Fruit fly (Drosophila melanogaster) whole organism, embryonic: ENCODE measurements around the gene CG43062.
A peak's percentile ranks its signal among the peaks of the same experiment; 100 is the strongest.

Experiments
- Bteb2 ChIP-seq: fragments of 200-800 bp; sonication (Bioruptor generic); optimal IDR thresholded peaks from 2 replicates; lab custom pipeline; 2016; ENCODE audit warnings: missing biosample characterization, missing genetic modification characterization
- CG11085 ChIP-seq: fragments of 200-800 bp; sonication (Bioruptor generic); IDR thresholded peaks from 2 replicates; pipeline ENCODE4 v1.3.6; 2022; ENCODE audit warnings: missing biosample characterization, missing genetic modification characterization
- CG11398 ChIP-seq: fragments of 200-800 bp; sonication (Bioruptor generic); optimal IDR thresholded peaks from 2 replicates; lab custom pipeline; 2016; ENCODE audit warnings: missing biosample characterization, missing genetic modification characterization
- CG14050 ChIP-seq: fragments of 200-800 bp; sonication (Bioruptor generic); IDR thresholded peaks from 3 replicates; pipeline ENCODE4 v1.3.6; 2022; ENCODE audit warnings: missing biosample characterization, missing genetic modification characterization
- CG15601 ChIP-seq: fragments of 200-800 bp; sonication (Bioruptor generic); optimal IDR thresholded peaks from 3 replicates; lab custom pipeline; 2019; ENCODE audit warnings: missing biosample characterization, mild to moderate bottlenecking, missing genetic modification characterization, moderate library complexity
- CG17568 ChIP-seq: fragments of 200-800 bp; sonication (Bioruptor generic); optimal IDR thresholded peaks from 2 replicates; lab custom pipeline; 2018; ENCODE audit warnings: missing biosample characterization, mild to moderate bottlenecking, missing genetic modification characterization, moderate library complexity
- CG18619 ChIP-seq: fragments of 200-800 bp; sonication (Bioruptor generic); optimal IDR thresholded peaks from 3 replicates; lab custom pipeline; 2017; ENCODE audit warnings: missing biosample characterization, mild to moderate bottlenecking, missing genetic modification characterization
- CG2129 ChIP-seq: fragments of 200-800 bp; sonication (Bioruptor generic); IDR thresholded peaks from 2 replicates; pipeline ENCODE4 v1.3.6; 2022; ENCODE audit warnings: missing biosample characterization, missing genetic modification characterization; ENCODE audit not compliant: partially characterized antibody
- CG31224 ChIP-seq: fragments of 200-800 bp; sonication (Bioruptor generic); IDR thresholded peaks from 2 replicates; pipeline ENCODE4 v1.3.6; 2022; ENCODE audit warnings: missing biosample characterization, missing genetic modification characterization
- CG33213 ChIP-seq: fragments of 200-800 bp; sonication (Bioruptor generic); optimal IDR thresholded peaks from 3 replicates; lab custom pipeline; 2016; ENCODE audit warnings: missing biosample characterization, missing genetic modification characterization
- CG3407 ChIP-seq: fragments of 200-800 bp; sonication (Bioruptor generic); optimal IDR thresholded peaks from 2 replicates; lab custom pipeline; 2018; ENCODE audit warnings: missing biosample characterization, mild to moderate bottlenecking, missing genetic modification characterization
- CG4328 ChIP-seq: fragments of 200-800 bp; sonication (Bioruptor generic); optimal IDR thresholded peaks from 3 replicates; lab custom pipeline; 2017; ENCODE audit warnings: missing biosample characterization, missing genetic modification reagents, missing genetic modification characterization
- CG4617 ChIP-seq: fragments of 200-800 bp; sonication (Bioruptor generic); optimal IDR thresholded peaks from 3 replicates; lab custom pipeline; 2016; ENCODE audit warnings: missing biosample characterization, missing genetic modification characterization, borderline replicate concordance
- CG6654 ChIP-seq: fragments of 200-800 bp; sonication (Bioruptor generic); optimal IDR thresholded peaks from 2 replicates; lab custom pipeline; 2017; ENCODE audit warnings: missing biosample characterization, mild to moderate bottlenecking, missing genetic modification characterization
- CG6791 ChIP-seq: fragments of 200-800 bp; sonication (Bioruptor generic); IDR thresholded peaks from 3 replicates; pipeline ENCODE4 v1.3.6; 2022; ENCODE audit warnings: missing biosample characterization, missing genetic modification characterization; ENCODE audit not compliant: partially characterized antibody
- CG7839 ChIP-seq: fragments of 200-800 bp; sonication (Bioruptor generic); optimal IDR thresholded peaks from 3 replicates; lab custom pipeline; 2018; ENCODE audit warnings: missing biosample characterization, mild to moderate bottlenecking, missing genetic modification characterization, moderate library complexity
- CG7963 ChIP-seq: fragments of 200-800 bp; sonication (Bioruptor generic); IDR thresholded peaks from 3 replicates; pipeline ENCODE4 v1.3.6; 2022; ENCODE audit warnings: missing biosample characterization, missing genetic modification characterization; ENCODE audit not compliant: partially characterized antibody
- CG8478 ChIP-seq: fragments of >200 bp; optimal IDR thresholded peaks from 2 replicates; lab custom pipeline; 2018
- CHES-1-like ChIP-seq: fragments of 200-800 bp; sonication (Bioruptor generic); optimal IDR thresholded peaks from 2 replicates; lab custom pipeline; 2016; ENCODE audit warnings: missing biosample characterization, missing genetic modification characterization
- CTCF ChIP-seq: fragments of 200-800 bp; sonication (Bioruptor generic); optimal IDR thresholded peaks from 2 replicates; lab custom pipeline; 2017; ENCODE audit warnings: missing biosample characterization, mild to moderate bottlenecking, missing genetic modification characterization, moderate library complexity
- Camta ChIP-seq: fragments of 200-800 bp; sonication (Bioruptor generic); optimal IDR thresholded peaks from 2 replicates; lab custom pipeline; 2016; ENCODE audit warnings: missing biosample characterization, missing genetic modification characterization
- Gug ChIP-seq: fragments of 200-800 bp; sonication (Bioruptor generic); IDR thresholded peaks from 4 replicates; pipeline ENCODE4 v1.3.6; 2022; ENCODE audit warnings: missing biosample characterization, missing genetic modification characterization
- HmgD ChIP-seq: fragments of 200-800 bp; sonication (Bioruptor generic); optimal IDR thresholded peaks from 3 replicates; lab custom pipeline; 2016; ENCODE audit warnings: missing biosample characterization, missing genetic modification characterization
- Ravus ChIP-seq: fragments of 200-800 bp; sonication (Bioruptor generic); IDR thresholded peaks from 2 replicates; pipeline ENCODE4 v1.3.6; 2022; ENCODE audit warnings: missing biosample characterization, missing genetic modification characterization
- Stat92E ChIP-seq, 3 experiments: fragments of >200 bp in 2 of 3; fragments of 200-800 bp in 1 of 3; sonication (Bioruptor generic) in 1 of 3; optimal IDR thresholded peaks; 2 replicates each; lab custom pipeline; 2017 to 2019; ENCODE audit warnings: missing biosample characterization in 3 of 3, missing genetic modification characterization in 3 of 3, mild to moderate bottlenecking in 1 of 3, moderate library complexity in 1 of 3
- Xrp1 ChIP-seq: fragments of 200-800 bp; sonication (Bioruptor generic); IDR thresholded peaks from 2 replicates; pipeline ENCODE4 v1.3.6; 2022; ENCODE audit warnings: missing biosample characterization, missing genetic modification characterization
- ab ChIP-seq: fragments of 200-800 bp; sonication (Bioruptor generic); optimal IDR thresholded peaks from 2 replicates; lab custom pipeline; 2016; ENCODE audit warnings: missing biosample characterization, missing genetic modification characterization
- ash1 ChIP-seq: fragments of 200-800 bp; sonication (Bioruptor generic); optimal IDR thresholded peaks from 2 replicates; lab custom pipeline; 2018; ENCODE audit warnings: missing biosample characterization, mild to moderate bottlenecking, missing genetic modification characterization
- ato ChIP-seq: fragments of 200-800 bp; sonication (Bioruptor generic); IDR thresholded peaks from 2 replicates; pipeline ENCODE4 v1.3.6; 2022; ENCODE audit warnings: missing biosample characterization, missing genetic modification characterization; ENCODE audit not compliant: partially characterized antibody
- cas ChIP-seq: fragments of 200-800 bp; sonication (Bioruptor generic); IDR thresholded peaks from 2 replicates; pipeline ENCODE4 v1.3.6; 2022; ENCODE audit warnings: missing biosample characterization, missing genetic modification characterization
- cwo ChIP-seq: fragments of 200-800 bp; sonication (Bioruptor generic); optimal IDR thresholded peaks from 3 replicates; lab custom pipeline; 2017; ENCODE audit warnings: missing biosample characterization, missing genetic modification characterization, mild to moderate bottlenecking, moderate library complexity, missing genetic modification reagents
- dati ChIP-seq: fragments of 200-800 bp; sonication (Bioruptor generic); IDR thresholded peaks from 2 replicates; pipeline ENCODE4 v1.3.6; 2022; ENCODE audit warnings: missing biosample characterization, missing genetic modification characterization
- dimm ChIP-seq: fragments of 200-800 bp; sonication (Bioruptor generic); IDR thresholded peaks from 2 replicates; pipeline ENCODE4 v1.3.6; 2022; ENCODE audit warnings: missing biosample characterization, missing genetic modification characterization
- gt ChIP-seq: fragments of 200-800 bp; sonication (Bioruptor generic); IDR thresholded peaks from 2 replicates; pipeline ENCODE4 v1.3.6; 2022; ENCODE audit warnings: missing biosample characterization, missing genetic modification characterization
- ham ChIP-seq: fragments of 200-800 bp; sonication (Bioruptor generic); IDR thresholded peaks from 2 replicates; pipeline ENCODE4 v1.3.6; 2022; ENCODE audit warnings: missing biosample characterization, missing genetic modification characterization
- ind ChIP-seq: fragments of 200-800 bp; sonication (Bioruptor generic); optimal IDR thresholded peaks from 3 replicates; lab custom pipeline; 2016; ENCODE audit warnings: missing biosample characterization, missing genetic modification characterization
- jing ChIP-seq: fragments of 200-800 bp; sonication (Bioruptor generic); optimal IDR thresholded peaks from 2 replicates; lab custom pipeline; 2018; ENCODE audit warnings: missing biosample characterization, mild to moderate bottlenecking, missing genetic modification characterization
- knrl ChIP-seq: fragments of 200-800 bp; sonication (Bioruptor generic); IDR thresholded peaks from 3 replicates; pipeline ENCODE4 v1.3.6; 2022; ENCODE audit warnings: missing biosample characterization, missing genetic modification characterization; ENCODE audit not compliant: partially characterized antibody
- lov ChIP-seq, 2 experiments: fragments of 200-800 bp in 1 of 2; fragments of >200 bp in 1 of 2; sonication (Bioruptor generic) in 1 of 2; IDR thresholded peaks in 1 of 2; optimal IDR thresholded peaks in 1 of 2; 2 replicates in 1 of 2; 3 replicates in 1 of 2; pipeline versions ENCODE4 v1.3.6 to Lab custom; 2017 to 2022; ENCODE audit warnings: missing biosample characterization in 1 of 2, missing genetic modification characterization in 1 of 2
- nerfin-1 ChIP-seq: fragments of 200-800 bp; sonication (Bioruptor generic); optimal IDR thresholded peaks from 3 replicates; lab custom pipeline; 2019; ENCODE audit warnings: missing biosample characterization, mild to moderate bottlenecking, missing genetic modification characterization, moderate library complexity
- nerfin-2 ChIP-seq: fragments of 200-800 bp; sonication (Bioruptor generic); IDR thresholded peaks from 2 replicates; pipeline ENCODE4 v1.3.6; 2022; ENCODE audit warnings: missing biosample characterization, missing genetic modification characterization; ENCODE audit not compliant: partially characterized antibody
- org-1 ChIP-seq: fragments of 200-800 bp; sonication (Bioruptor generic); optimal IDR thresholded peaks from 2 replicates; lab custom pipeline; 2017; ENCODE audit warnings: missing biosample characterization, missing genetic modification characterization
- pho ChIP-seq: fragments of 200-800 bp; sonication (Bioruptor generic); optimal IDR thresholded peaks from 2 replicates; lab custom pipeline; 2016; ENCODE audit warnings: missing biosample characterization, missing genetic modification characterization
- run ChIP-seq: fragments of 200-800 bp; sonication (Bioruptor generic); optimal IDR thresholded peaks from 3 replicates; lab custom pipeline; 2018; ENCODE audit warnings: missing biosample characterization, mild to moderate bottlenecking, missing genetic modification characterization
- scrt ChIP-seq: fragments of 200-800 bp; sonication (Bioruptor generic); optimal IDR thresholded peaks from 2 replicates; lab custom pipeline; 2018; ENCODE audit warnings: missing biosample characterization, mild to moderate bottlenecking, missing genetic modification characterization, moderate library complexity
- stwl ChIP-seq: fragments of 200-800 bp; sonication (Bioruptor generic); optimal IDR thresholded peaks from 3 replicates; lab custom pipeline; 2018; ENCODE audit warnings: missing biosample characterization, mild to moderate bottlenecking, missing genetic modification characterization, moderate library complexity
- trem ChIP-seq: fragments of 200-800 bp; optimal IDR thresholded peaks from 3 replicates; lab custom pipeline; 2019; ENCODE audit warnings: missing biosample characterization, mild to moderate bottlenecking, missing genetic modification characterization, moderate library complexity
- wdn ChIP-seq: fragments of 200-800 bp; sonication (Bioruptor generic); IDR thresholded peaks from 2 replicates; pipeline ENCODE4 v1.3.6; 2022; ENCODE audit warnings: missing biosample characterization, missing genetic modification characterization
- wor ChIP-seq: fragments of 200-800 bp; sonication (Bioruptor generic); IDR thresholded peaks from 2 replicates; pipeline ENCODE4 v1.3.6; 2022; ENCODE audit warnings: missing biosample characterization, missing genetic modification characterization
- yki ChIP-seq: fragments of >200 bp; optimal IDR thresholded peaks from 3 replicates; lab custom pipeline; 2018
- zen2 ChIP-seq: fragments of 200-800 bp; sonication (Bioruptor generic); IDR thresholded peaks from 3 replicates; pipeline ENCODE4 v1.3.6; 2022; ENCODE audit warnings: missing biosample characterization, missing genetic modification characterization; ENCODE audit not compliant: partially characterized antibody

The CG43062 gene

dm6 chr3R:11780181-11780688 is 30.1 kb downstream of the CG43062 start (continued):
- peak; percentile 96 for TF ChIP-seq trem
- no peak for TF ChIP-seq CG11085 (GFP tag; lab: Robert Waterston, UW)
- TF ChIP-seq CG11398 (GFP tag; lab: Kevin White, UChicago): no peak
- peak; percentile 22; the same call in 1 of the 2 replicates for TF ChIP-seq CG31224 (GFP tag; lab: Robert Waterston, UW)
- TF ChIP-seq scrt (GFP tag; lab: Kevin White, UChicago): peak; percentile 73
- peak; percentile 78 for TF ChIP-seq CG4617 (GFP tag; lab: Kevin White, UChicago)
- TF ChIP-seq CG33213 (GFP tag; lab: Kevin White, UChicago): no peak
- TF ChIP-seq lov (optimal IDR thresholded peaks at IDR 0.05; lab: Kevin White, UChicago): no peak
- TF ChIP-seq lov (GFP tag; IDR thresholded peaks at IDR 0.05; lab: Robert Waterston, UW): peak; percentile 94
- no peak for TF ChIP-seq CG8478 (lab: Kevin White, UChicago)
- TF ChIP-seq CG15601: peak; percentile 97
- peak; percentile 62 for TF ChIP-seq cwo (GFP tag; lab: Kevin White, UChicago)
- TF ChIP-seq run: peak; percentile 83
- TF ChIP-seq gt: peak; percentile 79
- TF ChIP-seq Bteb2 (GFP tag; lab: Kevin White, UChicago): no peak
- peak; percentile 73 for TF ChIP-seq stwl (tag; lab: Kevin White, UChicago)
- TF ChIP-seq CG7963: no peak
- TF ChIP-seq dimm (GFP tag; lab: Robert Waterston, UW): peak; percentile 71
- TF ChIP-seq CTCF (GFP tag; lab: Kevin White, UChicago): peak; percentile 42
- peak; percentile 65 for TF ChIP-seq CG4328 (GFP tag; lab: Kevin White, UChicago)
- TF ChIP-seq CG7839 (tag; lab: Kevin White, UChicago): peak; percentile 96
- no peak for TF ChIP-seq ato (GFP tag; lab: Robert Waterston, UW)
- TF ChIP-seq CG2129 (GFP tag; lab: Robert Waterston, UW): no peak
- no peak for TF ChIP-seq ash1
- no peak for TF ChIP-seq Ravus (GFP tag; lab: Robert Waterston, UW)
- TF ChIP-seq CG14050 (GFP tag; lab: Robert Waterston, UW): peak; percentile 52; the same call in 2 of the 3 replicates
- TF ChIP-seq CG18619 (GFP tag; lab: Kevin White, UChicago): peak; percentile 87
- TF ChIP-seq Gug (GFP tag; lab: Robert Waterston, UW): peak; percentile 87
- no peak for TF ChIP-seq cas (GFP tag; lab: Robert Waterston, UW)
- no peak for TF ChIP-seq wdn (GFP tag; lab: Robert Waterston, UW)
- peak in 1 of 3 experiments; percentile 91 for TF ChIP-seq Stat92E (GFP tag; optimal IDR thresholded peaks at IDR 0.05; lab: Kevin White, UChicago)
- TF ChIP-seq CG3407 (GFP tag; lab: Kevin White, UChicago): peak; percentile 93
- no peak for TF ChIP-seq pho (GFP tag; lab: Kevin White, UChicago)
- TF ChIP-seq nerfin-1 (tag; lab: Kevin White, UChicago): peak; percentile 92
- peak; percentile 86 for TF ChIP-seq CG6654 (GFP tag; lab: Kevin White, UChicago)
- TF ChIP-seq Camta: no peak
- peak; percentile 98 for TF ChIP-seq Xrp1 (GFP tag; lab: Robert Waterston, UW)
- peak; percentile 90 for TF ChIP-seq wor
- no peak for TF ChIP-seq zen2 (GFP tag; lab: Robert Waterston, UW)
- no peak for TF ChIP-seq HmgD (GFP tag; lab: Kevin White, UChicago)
- no peak for TF ChIP-seq ham (GFP tag; lab: Robert Waterston, UW)
- TF ChIP-seq org-1 (GFP tag; lab: Kevin White, UChicago): peak; percentile 85
- peak; percentile 41; the same call in 1 of the 2 replicates for TF ChIP-seq dati (GFP tag; lab: Robert Waterston, UW)
- peak; percentile 76 for TF ChIP-seq CG17568 (GFP tag; lab: Kevin White, UChicago)
- TF ChIP-seq yki (lab: Kevin White, UChicago): no peak
- peak; percentile 31 for TF ChIP-seq ab (GFP tag; lab: Kevin White, UChicago)
- no peak for TF ChIP-seq knrl (GFP tag; lab: Robert Waterston, UW)
- no peak for TF ChIP-seq CG6791 (GFP tag; lab: Robert Waterston, UW)
- no peak for TF ChIP-seq CHES-1-like (GFP tag; lab: Kevin White, UChicago)
- peak; percentile 81 for TF ChIP-seq jing (GFP tag; lab: Kevin White, UChicago)
- peak; percentile 83 for TF ChIP-seq ind
- no peak for TF ChIP-seq nerfin-2 (GFP tag; lab: Robert Waterston, UW)
